Worm (Caenorhabditis elegans) whole organism, late embryonic: ENCODE results near the gene nhr-143.

ENCODE experiments used
- C08G9.2 ChIP-seq: sonication (generic microtip); optimal IDR thresholded peaks from 2 replicates; lab custom pipeline; 2016; ENCODE audit warnings: mild to moderate bottlenecking, missing genetic modification characterization, moderate library complexity, missing compliant biosample characterization
- F13H6.1 ChIP-seq: sonication (generic microtip); optimal IDR thresholded peaks from 2 replicates; lab custom pipeline; 2016; ENCODE audit warnings: missing genetic modification characterization, missing compliant biosample characterization
- T23F11.4 ChIP-seq: fragments of 200-800 bp; sonication (Bioruptor generic); optimal IDR thresholded peaks from 2 replicates; lab custom pipeline; 2018; ENCODE audit warnings: mild to moderate bottlenecking, missing genetic modification characterization, missing compliant biosample characterization
- Y22D7AL.16 ChIP-seq: sonication (generic microtip); optimal IDR thresholded peaks from 2 replicates; lab custom pipeline; 2016; ENCODE audit warnings: missing genetic modification characterization, missing compliant biosample characterization
- ceh-19 ChIP-seq: fragments of 200-800 bp; sonication (Bioruptor generic); optimal IDR thresholded peaks from 2 replicates; lab custom pipeline; 2018; ENCODE audit warnings: mild to moderate bottlenecking, missing genetic modification characterization, missing compliant biosample characterization
- ceh-2 ChIP-seq: sonication (generic microtip); optimal IDR thresholded peaks from 2 replicates; lab custom pipeline; 2016; ENCODE audit warnings: missing genotype, missing genetic modification characterization, missing compliant biosample characterization
- ceh-22 ChIP-seq: sonication (generic microtip); optimal IDR thresholded peaks from 2 replicates; lab custom pipeline; 2017; ENCODE audit warnings: missing biosample characterization, missing genetic modification characterization
- ceh-30 ChIP-seq: fragments of 150-350 bp; optimal IDR thresholded peaks from 2 replicates; lab custom pipeline; 2014; ENCODE audit warnings: missing biosample characterization, missing genetic modification characterization
- ceh-31 ChIP-seq: sonication (generic microtip); optimal IDR thresholded peaks from 2 replicates; lab custom pipeline; 2016; ENCODE audit warnings: missing genetic modification characterization, missing compliant biosample characterization
- ceh-34 ChIP-seq: sonication (generic microtip); optimal IDR thresholded peaks from 2 replicates; lab custom pipeline; 2016; ENCODE audit warnings: mild to moderate bottlenecking, missing genetic modification characterization, missing compliant biosample characterization
- ceh-48 ChIP-seq: sonication (generic microtip); optimal IDR thresholded peaks from 2 replicates; lab custom pipeline; 2016; ENCODE audit warnings: missing genetic modification characterization, inconsistent platforms, missing compliant biosample characterization
- ceh-6 ChIP-seq: fragments of 200-800 bp; sonication (Bioruptor generic); optimal IDR thresholded peaks from 2 replicates; lab custom pipeline; 2018; ENCODE audit warnings: mild to moderate bottlenecking, missing genetic modification characterization, missing compliant biosample characterization
- dmd-4 ChIP-seq: sonication (generic microtip); optimal IDR thresholded peaks from 2 replicates; lab custom pipeline; 2016; ENCODE audit warnings: borderline replicate concordance, missing genetic modification characterization, missing compliant biosample characterization
- dve-1 ChIP-seq: sonication (generic microtip); optimal IDR thresholded peaks from 2 replicates; lab custom pipeline; 2017; ENCODE audit warnings: antibody characterized with exemption, mild to moderate bottlenecking, missing genetic modification characterization, missing compliant biosample characterization
- elt-2 ChIP-seq: sonication (generic microtip); optimal IDR thresholded peaks from 2 replicates; lab custom pipeline; 2016; ENCODE audit warnings: missing genetic modification reagents, missing genetic modification characterization, missing compliant biosample characterization
- ets-4 ChIP-seq: sonication (generic microtip); optimal IDR thresholded peaks from 2 replicates; lab custom pipeline; 2016; ENCODE audit warnings: missing genetic modification characterization, missing compliant biosample characterization
- fkh-10 ChIP-seq: fragments of 150-350 bp; optimal IDR thresholded peaks from 2 replicates; lab custom pipeline; 2014; ENCODE audit warnings: missing biosample characterization, missing genetic modification reagents, missing genetic modification characterization
- hlh-15 ChIP-seq: sonication (generic microtip); optimal IDR thresholded peaks from 2 replicates; lab custom pipeline; 2016; ENCODE audit warnings: missing genetic modification characterization, missing compliant biosample characterization
- hlh-30 ChIP-seq: sonication (generic microtip); optimal IDR thresholded peaks from 2 replicates; lab custom pipeline; 2017; ENCODE audit warnings: antibody characterized with exemption, missing genetic modification characterization, missing compliant biosample characterization; ENCODE audit not compliant: insufficient read depth
- hlh-6 ChIP-seq: sonication (generic microtip); optimal IDR thresholded peaks from 2 replicates; lab custom pipeline; 2016; ENCODE audit warnings: missing genotype, missing genetic modification characterization, missing compliant biosample characterization
- lim-6 ChIP-seq: sonication (generic microtip); optimal IDR thresholded peaks from 2 replicates; lab custom pipeline; 2016; ENCODE audit warnings: missing genetic modification characterization, missing compliant biosample characterization
- madf-2 ChIP-seq: sonication (generic microtip); optimal IDR thresholded peaks from 2 replicates; lab custom pipeline; 2017; ENCODE audit warnings: missing genetic modification characterization, missing compliant biosample characterization
- mec-3 ChIP-seq: sonication (generic microtip); optimal IDR thresholded peaks from 2 replicates; lab custom pipeline; 2016; ENCODE audit warnings: borderline replicate concordance, missing genetic modification characterization, missing compliant biosample characterization
- nhr-11 ChIP-seq: fragments of 150-350 bp; optimal IDR thresholded peaks from 2 replicates; lab custom pipeline; 2014; ENCODE audit warnings: missing biosample characterization, missing genetic modification characterization
- npax-4 ChIP-seq: sonication (generic microtip); optimal IDR thresholded peaks from 2 replicates; lab custom pipeline; 2016; ENCODE audit warnings: missing genetic modification characterization, missing compliant biosample characterization
- pax-1 ChIP-seq: fragments of 150-350 bp; optimal IDR thresholded peaks from 2 replicates; lab custom pipeline; 2014; ENCODE audit warnings: missing biosample characterization, missing genetic modification characterization
- ref-2 ChIP-seq: sonication (generic microtip); optimal IDR thresholded peaks from 2 replicates; lab custom pipeline; 2016; ENCODE audit warnings: missing genetic modification characterization, missing compliant biosample characterization
- sox-2 ChIP-seq: fragments of 200-800 bp; sonication (Bioruptor generic); IDR thresholded peaks from 2 replicates; pipeline ENCODE4 v1.3.6; 2022; ENCODE audit warnings: missing genetic modification reagents, missing genetic modification characterization, missing compliant biosample characterization
- tbx-2 ChIP-seq: sonication (generic microtip); optimal IDR thresholded peaks from 2 replicates; lab custom pipeline; 2016; ENCODE audit warnings: missing genetic modification characterization, missing compliant biosample characterization
- tbx-7 ChIP-seq: sonication (generic microtip); optimal IDR thresholded peaks from 2 replicates; lab custom pipeline; 2016; ENCODE audit warnings: missing genotype, missing genetic modification characterization, missing compliant biosample characterization
- unc-55 ChIP-seq: sonication (generic microtip); optimal IDR thresholded peaks from 2 replicates; lab custom pipeline; 2017; ENCODE audit warnings: missing biosample characterization, missing genetic modification reagents, missing genetic modification characterization

nhr-143 gene

DNA sequence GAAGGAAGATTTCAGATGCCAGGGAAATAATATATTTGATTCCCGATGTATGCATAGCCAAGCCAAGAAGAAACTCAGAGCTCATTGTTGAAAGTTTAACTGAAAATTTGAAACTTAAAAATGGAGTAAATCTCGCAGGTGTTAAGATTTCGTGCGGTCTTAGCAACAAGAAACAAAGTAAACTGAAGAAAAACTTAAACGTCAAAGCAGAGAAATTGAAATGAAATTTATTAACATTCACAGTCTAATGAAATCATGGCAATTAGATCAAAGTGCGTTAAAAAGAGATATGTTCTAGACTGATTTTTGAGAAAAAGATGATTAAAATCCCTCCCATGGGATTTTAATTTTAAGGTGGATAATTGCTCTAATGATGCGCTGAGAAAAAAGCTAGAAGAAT is 6.1 kb upstream of the nhr-143 start, which contains the start of gene str-84:
TSS of gene str-84 (minus strand) at position 101 of the 400 bp plus-strand sequence.
- TF ChIP-seq ceh-30 (tag; lab: Kevin White, UChicago) = no peak
- no peak for TF ChIP-seq ceh-22 (tag; lab: Kevin White, UChicago)
- TF ChIP-seq C08G9.2 (tag; lab: Kevin White, UChicago) = no peak
- no peak for TF ChIP-seq Y22D7AL.16 (tag; lab: Kevin White, UChicago)
- no peak for TF ChIP-seq ceh-48 (tag; lab: Kevin White, UChicago)
- no peak for TF ChIP-seq F13H6.1 (tag; lab: Kevin White, UChicago)
- no peak for TF ChIP-seq sox-2 (GFP tag; lab: Robert Waterston, UW)
- no peak for TF ChIP-seq elt-2 (tag; lab: Kevin White, UChicago)
- no peak for TF ChIP-seq hlh-15 (tag; lab: Kevin White, UChicago)
- TF ChIP-seq pax-1 (tag; lab: Kevin White, UChicago) = no peak
- TF ChIP-seq nhr-11 = no peak
- TF ChIP-seq, all 69 proteins: peak for 0

DNA sequence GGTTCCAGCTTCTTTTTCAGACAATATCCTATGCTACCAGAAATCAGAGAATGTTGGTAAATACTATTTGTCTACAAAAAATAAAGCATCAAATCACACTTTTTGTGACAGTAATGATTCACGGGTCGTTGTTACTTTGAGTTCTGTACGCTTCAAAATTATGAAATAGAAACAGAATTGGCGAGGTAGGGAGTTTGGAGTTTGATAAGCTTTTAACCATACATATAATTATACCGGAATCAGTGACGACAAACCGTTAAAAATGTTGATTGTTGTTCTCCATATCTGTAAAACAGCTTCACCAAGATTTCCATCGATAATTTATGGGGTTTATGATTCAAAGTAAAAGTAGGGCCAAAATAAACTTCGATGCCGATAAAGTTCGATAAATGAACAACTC is 3.2 kb upstream of the nhr-143 start:
- no peak for TF ChIP-seq ceh-31 (tag; lab: Kevin White, UChicago)
- no peak for TF ChIP-seq fkh-10 (GFP tag; lab: Kevin White, UChicago)
- TF ChIP-seq pax-1 (tag; lab: Kevin White, UChicago) = no peak
- no peak for TF ChIP-seq tbx-2 (tag; lab: Kevin White, UChicago)
- no peak for TF ChIP-seq dve-1 (tag; lab: Kevin White, UChicago)
- TF ChIP-seq ceh-30 (tag; lab: Kevin White, UChicago) = no peak
- no peak for TF ChIP-seq ceh-2 (tag; lab: Kevin White, UChicago)

DNA sequence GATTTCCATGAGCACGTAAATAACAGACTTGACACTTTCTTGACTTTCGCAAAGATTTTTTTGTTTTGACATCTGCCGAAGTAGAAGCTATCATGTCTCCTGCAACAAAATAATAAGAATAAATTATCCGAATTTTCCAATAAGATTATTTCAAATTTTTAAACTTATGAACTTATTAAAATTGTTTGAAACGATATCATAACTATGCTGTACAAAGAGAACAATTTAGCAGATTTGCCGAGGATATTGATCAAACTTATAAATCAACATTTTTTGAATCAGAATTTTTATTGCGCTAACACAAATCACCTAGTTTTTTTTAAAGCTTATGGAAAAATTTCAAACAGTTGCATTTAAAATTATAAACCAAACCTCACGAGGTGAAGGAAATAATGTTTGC is 2.5 kb downstream of the nhr-143 start, which contains the start of gene nhr-195:
TSS of gene nhr-195 (minus strand) at position 101 of the 400 bp plus-strand sequence.
- TF ChIP-seq ceh-31 (tag; lab: Kevin White, UChicago) = no peak
- no peak for TF ChIP-seq C08G9.2 (tag; lab: Kevin White, UChicago)
- no peak for TF ChIP-seq tbx-7 (tag; lab: Kevin White, UChicago)
- TF ChIP-seq sox-2 (GFP tag; lab: Robert Waterston, UW) = no peak
- no peak for TF ChIP-seq T23F11.4 (GFP tag; lab: Kevin White, UChicago)
- no peak for TF ChIP-seq ceh-6 (GFP tag; lab: Kevin White, UChicago)
- TF ChIP-seq dmd-4 (tag; lab: Kevin White, UChicago) = no peak
- TF ChIP-seq ref-2 (tag; lab: Kevin White, UChicago) = no peak
- no peak for TF ChIP-seq ceh-34
- no peak for TF ChIP-seq unc-55 (GFP tag; lab: Kevin White, UChicago)
- no peak for TF ChIP-seq madf-2 (tag; lab: Kevin White, UChicago)

DNA sequence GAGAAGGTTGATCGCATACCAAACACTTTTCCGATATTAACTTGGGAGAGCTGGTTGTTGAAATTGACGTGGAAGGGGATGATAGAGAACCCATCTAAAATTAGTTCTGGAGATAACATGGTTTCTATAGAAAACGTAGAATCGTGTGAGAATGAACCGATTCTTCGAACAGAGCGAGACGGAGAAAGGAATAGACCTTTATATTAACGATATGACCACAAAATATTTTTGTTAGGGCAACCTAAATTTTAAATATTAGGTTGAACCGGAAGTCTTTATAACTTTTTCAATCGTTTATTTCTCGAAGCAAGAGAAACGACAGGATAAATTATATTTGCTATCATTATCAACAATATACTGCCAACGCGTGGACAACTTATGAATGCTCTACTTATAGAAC is 8.7 kb downstream of the nhr-143 start, which contains the start of gene nhr-219:
TSS of gene nhr-219 (minus strand) at position 101 of the 400 bp plus-strand sequence.
- TF ChIP-seq mec-3 (no peak), hlh-6 (tag; lab: Kevin White, UChicago) (no peak), C08G9.2 (tag; lab: Kevin White, UChicago) (no peak), lim-6 (no peak)
- TF ChIP-seq, all 69 proteins: peak for 0

DNA sequence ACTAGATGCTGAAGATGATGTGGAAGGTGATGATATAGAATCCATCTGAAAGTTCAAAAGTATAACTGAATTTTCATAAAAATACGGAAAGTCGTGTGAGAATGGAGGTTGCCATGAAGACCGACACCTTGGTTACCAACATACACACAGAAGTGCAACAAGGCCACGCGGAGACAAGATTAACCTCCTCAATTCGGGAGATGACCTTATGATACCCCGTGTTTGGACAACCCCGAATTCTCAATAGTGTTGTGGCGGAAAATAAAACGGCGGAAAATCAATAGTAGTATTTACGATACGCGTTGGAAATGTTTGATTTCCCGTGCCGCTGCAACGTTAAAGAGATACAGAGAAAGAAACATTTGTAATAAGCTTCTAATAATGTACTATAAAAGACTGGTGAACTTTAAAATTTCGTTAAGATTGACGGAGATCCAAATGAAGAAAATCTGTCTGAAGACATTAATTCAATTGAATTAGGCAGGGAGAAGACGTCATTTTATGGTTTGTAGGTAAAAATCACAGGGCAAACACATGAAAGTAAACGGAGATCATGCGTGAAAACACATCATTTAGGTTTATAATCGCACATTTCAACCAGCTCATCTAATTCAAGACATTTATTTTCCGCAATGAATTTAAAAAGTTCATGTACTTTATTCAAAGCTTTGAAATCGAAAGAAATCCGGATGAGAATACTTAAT is 10.5 kb downstream of the nhr-143 start, which contains the start of gene nhr-44:
TSS of gene nhr-44 (minus strand) at position 51 of the 704 bp plus-strand sequence.
- no peak for TF ChIP-seq npax-4 (tag; lab: Kevin White, UChicago)
- TF ChIP-seq pax-1 (tag; lab: Kevin White, UChicago) = peak; percentile 53
- no peak for TF ChIP-seq ceh-6 (GFP tag; lab: Kevin White, UChicago)

DNA sequence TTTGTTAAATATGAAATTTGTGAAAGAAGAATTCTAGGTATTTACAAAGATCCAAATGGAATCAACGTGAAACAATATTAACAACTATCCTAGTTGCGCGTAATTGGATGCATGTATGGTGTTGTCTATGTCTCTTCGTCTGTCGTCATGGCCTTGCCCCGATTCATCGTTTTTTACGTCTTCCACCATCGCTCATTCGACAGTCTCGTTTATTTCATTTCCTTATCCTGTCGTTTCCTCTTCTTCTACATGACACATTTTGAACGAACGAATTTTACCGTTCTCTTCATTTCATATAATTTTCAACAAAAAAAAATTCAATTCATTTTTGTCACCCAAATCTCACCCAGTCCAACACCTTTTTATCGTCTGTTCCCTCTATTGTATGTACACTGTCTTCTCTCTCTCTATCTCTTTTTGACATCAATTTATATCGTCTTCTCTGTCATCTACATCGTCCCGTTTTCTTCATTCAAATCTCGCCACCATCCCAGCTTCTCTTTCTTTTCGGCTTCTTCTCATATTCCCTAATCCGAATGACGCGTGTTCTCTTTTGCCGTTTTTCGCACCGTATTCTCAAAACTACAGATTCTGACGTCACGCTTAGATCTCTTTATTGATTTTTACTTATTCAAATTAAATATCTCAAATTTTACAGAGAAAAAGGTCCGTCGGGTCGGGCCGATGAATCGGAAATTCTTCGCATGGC is 18.2 kb downstream of the nhr-143 start, which contains the start of gene ttc-17:
TSS of gene ttc-17 (plus strand) at position 659 of the 709 bp plus-strand sequence.
- no peak for TF ChIP-seq hlh-30 (tag; lab: Kevin White, UChicago)
- no peak for TF ChIP-seq ets-4
- TF ChIP-seq ceh-19 = no peak
